Worm (Caenorhabditis elegans) whole organism, late embryonic: ENCODE data around the gene R05G6.9.

Experiments
- F13H6.1 ChIP-seq: sonication (generic microtip); optimal IDR thresholded peaks from 2 replicates; lab custom pipeline; 2016; ENCODE audit warnings: missing genetic modification characterization, missing compliant biosample characterization
- T23F11.4 ChIP-seq: fragments of 200-800 bp; sonication (Bioruptor generic); optimal IDR thresholded peaks from 2 replicates; lab custom pipeline; 2018; ENCODE audit warnings: mild to moderate bottlenecking, missing genetic modification characterization, missing compliant biosample characterization
- ama-1 ChIP-seq: fragments of 150-350 bp; optimal IDR thresholded peaks from 2 replicates; lab custom pipeline; 2014
- ceh-45 ChIP-seq: fragments of 200-800 bp; sonication (Bioruptor generic); IDR thresholded peaks from 2 replicates; pipeline ENCODE4 v1.3.6; 2022; ENCODE audit warnings: missing genetic modification reagents, missing genetic modification characterization, missing compliant biosample characterization
- elt-2 ChIP-seq: sonication (generic microtip); optimal IDR thresholded peaks from 2 replicates; lab custom pipeline; 2016; ENCODE audit warnings: missing genetic modification reagents, missing genetic modification characterization, missing compliant biosample characterization
- fkh-10 ChIP-seq: fragments of 150-350 bp; optimal IDR thresholded peaks from 2 replicates; lab custom pipeline; 2014; ENCODE audit warnings: missing biosample characterization, missing genetic modification reagents, missing genetic modification characterization
- nfya-1 ChIP-seq: sonication (generic microtip); optimal IDR thresholded peaks from 2 replicates; lab custom pipeline; 2017; ENCODE audit warnings: missing genetic modification characterization, mild to moderate bottlenecking, missing compliant biosample characterization, antibody characterized with exemption, moderate library complexity
- nhr-11 ChIP-seq: fragments of 150-350 bp; optimal IDR thresholded peaks from 2 replicates; lab custom pipeline; 2014; ENCODE audit warnings: missing biosample characterization, missing genetic modification characterization
- pag-3 ChIP-seq: sonication (generic microtip); optimal IDR thresholded peaks from 2 replicates; lab custom pipeline; 2016; ENCODE audit warnings: missing compliant biosample characterization, missing genetic modification characterization, borderline replicate concordance
- pax-1 ChIP-seq: fragments of 150-350 bp; optimal IDR thresholded peaks from 2 replicates; lab custom pipeline; 2014; ENCODE audit warnings: missing biosample characterization, missing genetic modification characterization
- pros-1 ChIP-seq: fragments of 150-350 bp; optimal IDR thresholded peaks from 2 replicates; lab custom pipeline; 2014; ENCODE audit warnings: missing biosample characterization, missing genetic modification reagents, missing genetic modification characterization
- sox-2 ChIP-seq: fragments of 200-800 bp; sonication (Bioruptor generic); IDR thresholded peaks from 2 replicates; pipeline ENCODE4 v1.3.6; 2022; ENCODE audit warnings: missing genetic modification reagents, missing genetic modification characterization, missing compliant biosample characterization

DNA sequence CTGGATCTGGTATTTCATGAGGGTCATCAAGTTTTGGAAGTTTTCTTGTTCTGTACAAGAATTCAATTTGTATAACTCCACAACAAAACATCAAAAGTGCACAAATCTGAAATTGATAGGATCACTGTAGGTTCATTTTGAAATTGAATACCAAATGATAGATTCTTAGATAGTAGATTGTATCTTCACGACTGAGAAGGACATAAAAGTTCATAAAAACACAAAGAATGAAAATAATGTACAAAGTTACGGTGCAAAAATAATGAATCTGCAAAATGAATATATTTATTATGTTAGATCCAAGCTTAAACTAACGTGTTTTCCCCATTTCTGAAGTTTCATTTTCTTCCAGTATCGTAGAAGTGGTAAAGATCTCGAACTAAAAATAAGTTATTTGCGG, 15.1 kb downstream of the R05G6.9 start:
- no peak for TF ChIP-seq nfya-1 (tag; lab: Kevin White, UChicago)
- TF ChIP-seq pax-1 (tag; lab: Kevin White, UChicago), result no peak
- no peak for TF ChIP-seq pros-1 (tag; lab: Kevin White, UChicago)
- TF ChIP-seq T23F11.4, result no peak
- no peak for TF ChIP-seq fkh-10 (GFP tag; lab: Kevin White, UChicago)
- TF ChIP-seq sox-2 (GFP tag; lab: Robert Waterston, UW), result no peak
- TF ChIP-seq ama-1 (lab: Kevin White, UChicago), result no peak
- TF ChIP-seq F13H6.1 (tag; lab: Kevin White, UChicago), result no peak
- no peak for TF ChIP-seq pag-3 (tag; lab: Kevin White, UChicago)
- TF ChIP-seq ceh-45 (GFP tag; lab: Robert Waterston, UW), result no peak
- TF ChIP-seq nhr-11, result no peak
- no peak for TF ChIP-seq elt-2 (tag; lab: Kevin White, UChicago)
